Fruit fly (Drosophila melanogaster): ENCODE data around the gene CG14693.

The CG14693 gene

dm6 chr3R:10850636-10851035, 35.8 kb upstream of the CG14693 start:
- TF ChIP-seq CG13624 (GFP tag; optimal IDR thresholded peaks at IDR 0.05) (peak; percentile 5), ara (GFP tag; IDR thresholded peaks at IDR 0.05) (no peak), CG13894 (tag; optimal IDR thresholded peaks at IDR 0.05) (peak; percentile 76), CG12299 (tag; optimal IDR thresholded peaks at IDR 0.05) (no peak), CG6683 (GFP tag; optimal IDR thresholded peaks at IDR 0.05) (no peak), CG2199 (GFP tag; IDR thresholded peaks at IDR 0.05) (peak; percentile 67; the same call in 1 of the 3 replicates), NC2β (GFP tag; optimal IDR thresholded peaks at IDR 0.05) (no peak), Mad (GFP tag; optimal IDR thresholded peaks at IDR 0.05) (no peak), fu2 (GFP tag; optimal IDR thresholded peaks at IDR 0.05) (no peak), lov (optimal IDR thresholded peaks at IDR 0.05) (no peak), lov (GFP tag; IDR thresholded peaks at IDR 0.05) (no peak), CG31224 (GFP tag; IDR thresholded peaks at IDR 0.05) (no peak), al (GFP tag; IDR thresholded peaks at IDR 0.05) (no peak), Med (GFP tag) (peak; percentile 77), CG10462 (GFP tag; optimal IDR thresholded peaks at IDR 0.05) (no peak), sc (optimal IDR thresholded peaks at IDR 0.05) (no peak), sc (GFP tag; optimal IDR thresholded peaks at IDR 0.05) (no peak), sd (tag; optimal IDR thresholded peaks at IDR 0.05) (peak; percentile 46), mam (GFP tag; optimal IDR thresholded peaks at IDR 0.05) (no peak), nerfin-1 (tag; optimal IDR thresholded peaks at IDR 0.05) (peak; percentile 65), psq (GFP tag; optimal IDR thresholded peaks at IDR 0.05) (no peak)

dm6 chr3R:10849515-10849973, 34.7 kb upstream of the CG14693 start, which contains the start of gene CG42394:
Gene CG42394 (plus strand): TSS chr3R:10849825.
- TF ChIP-seq CG15269 (tag; optimal IDR thresholded peaks at IDR 0.05) (peak; percentile 94), CG12769 (tag; optimal IDR thresholded peaks at IDR 0.05) (no peak), HLHmδ (GFP tag; optimal IDR thresholded peaks at IDR 0.05) (no peak), CG4404 (GFP tag; IDR thresholded peaks at IDR 0.05) (peak; percentile 90), odd (GFP tag; optimal IDR thresholded peaks at IDR 0.05) (peak; percentile 93), sob (GFP tag; IDR thresholded peaks at IDR 0.05) (peak; percentile 95), CHES-1-like (GFP tag; optimal IDR thresholded peaks at IDR 0.05) (peak; percentile 49), pan (optimal IDR thresholded peaks at IDR 0.05) (no peak), pan (GFP tag; optimal IDR thresholded peaks at IDR 0.05 in 1 of 2, IDR thresholded peaks at IDR 0.05 in 1 of 2) (peak in 1 of 2 experiments; percentile 93), Elba2 (GFP tag; optimal IDR thresholded peaks at IDR 0.05) (peak; percentile 46), Gug (GFP tag; IDR thresholded peaks at IDR 0.05) (peak; percentile 84; the same call in 3 of the 4 replicates), eyg (GFP tag; optimal IDR thresholded peaks at IDR 0.05) (no peak), CG9817 (tag; optimal IDR thresholded peaks at IDR 0.05) (peak; percentile 83), Dfd (GFP tag; optimal IDR thresholded peaks at IDR 0.05) (no peak), D19A (tag; optimal IDR thresholded peaks at IDR 0.05) (peak; percentile 96), wor (GFP tag; IDR thresholded peaks at IDR 0.05) (peak; percentile 89), CG7357 (GFP tag; IDR thresholded peaks at IDR 0.05) (peak; percentile 75), CG15011 (GFP tag; optimal IDR thresholded peaks at IDR 0.05) (peak; percentile 80), Hr51 (GFP tag; optimal IDR thresholded peaks at IDR 0.05) (peak; percentile 77 to 96), fd96Cb (tag; optimal IDR thresholded peaks at IDR 0.05) (peak; percentile 97), CG5180 (GFP tag; optimal IDR thresholded peaks at IDR 0.05) (peak; percentile 100), CG12391 (tag; optimal IDR thresholded peaks at IDR 0.05) (peak; percentile 97), CG11093 (GFP tag; IDR thresholded peaks at IDR 0.05) (peak; percentile 87), slou (GFP tag; optimal IDR thresholded peaks at IDR 0.05) (peak; percentile 84), CG17612 (GFP tag; IDR thresholded peaks at IDR 0.05) (peak; percentile 81), CG7556 (GFP tag; optimal IDR thresholded peaks at IDR 0.05) (peak; percentile 97), fd3F (GFP tag; optimal IDR thresholded peaks at IDR 0.05) (peak; percentile 90), Deaf1 (tag; optimal IDR thresholded peaks at IDR 0.05) (peak; percentile 86), CG17328 (GFP tag; IDR thresholded peaks at IDR 0.05) (peak; percentile 95), CG1233 (GFP tag; optimal IDR thresholded peaks at IDR 0.05) (peak; percentile 96), CG7372 (GFP tag; IDR thresholded peaks at IDR 0.05) (peak; percentile 92)
